Worm (Caenorhabditis elegans): ENCODE measurements around the gene rfc-3.

DNA sequence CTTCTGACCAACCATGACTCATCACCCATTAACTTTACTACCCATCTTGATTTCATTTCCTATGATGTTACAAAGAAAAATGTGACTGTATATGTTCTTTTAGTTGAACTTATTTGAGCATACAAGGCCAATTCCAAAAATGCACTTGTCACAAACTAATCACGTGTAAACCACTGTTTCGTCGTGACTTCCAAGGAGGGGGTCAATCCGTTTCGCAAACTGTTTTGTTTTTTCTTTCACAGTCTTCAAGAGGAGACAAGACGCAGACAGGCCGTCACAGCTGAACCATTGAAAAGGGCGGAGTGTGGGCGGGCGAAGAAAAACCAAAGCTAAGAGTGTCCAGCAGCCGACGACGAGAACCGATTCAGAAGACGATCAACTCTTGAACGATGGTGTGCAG lies 16.4 kb upstream of the rfc-3 start, which contains the start of gene C39E9.8:
- TF ChIP-seq ztf-29 (GFP tag; IDR thresholded peaks at IDR 0.05) (no peak), tab-1 (GFP tag; IDR thresholded peaks at IDR 0.05) (no peak), ref-1 (GFP tag; conservative IDR thresholded peaks at IDR 0.05) (no peak), ztf-23 (GFP tag; IDR thresholded peaks at IDR 0.05) (no peak)
